Fruit fly (Drosophila melanogaster) whole organism, embryonic: Measurements from ENCODE around the gene stas.

Experiments
- Adf1 ChIP-seq: fragments of 200-800 bp; sonication (Bioruptor generic); IDR thresholded peaks from 2 replicates; pipeline ENCODE4 v1.3.6; 2022; ENCODE audit warnings: missing biosample characterization, missing genetic modification characterization
- Aef1 ChIP-seq: fragments of 200-800 bp; sonication (Bioruptor generic); IDR thresholded peaks from 3 replicates; pipeline ENCODE4 v1.3.6; 2022; ENCODE audit warnings: missing biosample characterization, missing genetic modification characterization
- BtbVII ChIP-seq: fragments of 200-800 bp; sonication (Bioruptor generic); optimal IDR thresholded peaks from 3 replicates; lab custom pipeline; 2017; ENCODE audit warnings: missing biosample characterization, mild to moderate bottlenecking, missing genetic modification characterization
- CG10959 ChIP-seq: fragments of 200-800 bp; sonication (Bioruptor generic); IDR thresholded peaks from 2 replicates; pipeline ENCODE4 v1.3.6; 2022; ENCODE audit warnings: missing biosample characterization, missing genetic modification characterization
- CG11247 ChIP-seq: fragments of 200-800 bp; sonication (Bioruptor generic); IDR thresholded peaks from 2 replicates; pipeline ENCODE4 v1.3.6; 2022; ENCODE audit warnings: missing biosample characterization, missing genetic modification characterization
- CG11696 ChIP-seq: fragments of 200-800 bp; sonication (Bioruptor generic); IDR thresholded peaks from 2 replicates; pipeline ENCODE4 v1.3.6; 2022; ENCODE audit warnings: missing biosample characterization, missing genetic modification characterization
- CG14710 ChIP-seq: fragments of 200-800 bp; sonication (Bioruptor generic); optimal IDR thresholded peaks from 3 replicates; lab custom pipeline; 2019; ENCODE audit warnings: missing biosample characterization, mild to moderate bottlenecking, missing genetic modification characterization, moderate library complexity
- CG16779 ChIP-seq: fragments of 200-800 bp; sonication (Bioruptor generic); IDR thresholded peaks from 2 replicates; pipeline ENCODE4 v1.3.6; 2022; ENCODE audit warnings: missing biosample characterization, missing genetic modification characterization
- CG16813 ChIP-seq: fragments of 200-800 bp; sonication (Bioruptor generic); IDR thresholded peaks from 3 replicates; pipeline ENCODE4 v1.3.6; 2022; ENCODE audit warnings: missing biosample characterization, missing genetic modification characterization; ENCODE audit not compliant: partially characterized antibody
- CG17359 ChIP-seq: fragments of 200-800 bp; sonication (Bioruptor generic); optimal IDR thresholded peaks from 3 replicates; lab custom pipeline; 2018; ENCODE audit warnings: missing biosample characterization, mild to moderate bottlenecking, missing genetic modification characterization, moderate library complexity
- CG17829 ChIP-seq: fragments of 200-800 bp; optimal IDR thresholded peaks from 2 replicates; lab custom pipeline; 2019; ENCODE audit warnings: missing biosample characterization, mild to moderate bottlenecking, missing genetic modification characterization, moderate library complexity
- CG4328 ChIP-seq: fragments of 200-800 bp; sonication (Bioruptor generic); optimal IDR thresholded peaks from 3 replicates; lab custom pipeline; 2017; ENCODE audit warnings: missing biosample characterization, missing genetic modification reagents, missing genetic modification characterization
- CG4360 ChIP-seq: fragments of 200-800 bp; sonication (Bioruptor generic); IDR thresholded peaks from 2 replicates; pipeline ENCODE4 v1.3.6; 2022; ENCODE audit warnings: missing biosample characterization, missing genetic modification characterization
- CG4617 ChIP-seq: fragments of 200-800 bp; sonication (Bioruptor generic); optimal IDR thresholded peaks from 3 replicates; lab custom pipeline; 2016; ENCODE audit warnings: missing biosample characterization, missing genetic modification characterization, borderline replicate concordance
- CG5953 ChIP-seq: fragments of 200-800 bp; sonication (Bioruptor generic); IDR thresholded peaks from 2 replicates; pipeline ENCODE4 v1.3.6; 2022; ENCODE audit warnings: missing biosample characterization, missing genetic modification characterization
- CG6689 ChIP-seq: fragments of 200-800 bp; sonication (Bioruptor generic); IDR thresholded peaks from 2 replicates; pipeline ENCODE4 v1.3.6; 2022; ENCODE audit warnings: missing biosample characterization, missing genetic modification characterization
- CG8388 ChIP-seq: fragments of 200-800 bp; sonication (Bioruptor generic); optimal IDR thresholded peaks from 2 replicates; lab custom pipeline; 2019; ENCODE audit warnings: missing biosample characterization, mild to moderate bottlenecking, missing genetic modification characterization, moderate library complexity
- CG8478 ChIP-seq: fragments of >200 bp; optimal IDR thresholded peaks from 2 replicates; lab custom pipeline; 2018
- CG9876 ChIP-seq: fragments of 200-800 bp; sonication (Bioruptor generic); optimal IDR thresholded peaks from 2 replicates; lab custom pipeline; 2016; ENCODE audit warnings: missing biosample characterization, missing genetic modification characterization
- D ChIP-seq, 2 experiments: fragments of 200-800 bp in 1 of 2; fragments of >200 bp in 1 of 2; sonication (Bioruptor generic) in 1 of 2; optimal IDR thresholded peaks; 2 replicates in 1 of 2; 3 replicates in 1 of 2; lab custom pipeline; 2017; ENCODE audit warnings: mild to moderate bottlenecking in 1 of 2, missing biosample characterization in 1 of 2, missing genetic modification characterization in 1 of 2, missing genetic modification reagents in 1 of 2
- Dek ChIP-seq: fragments of 200-800 bp; sonication (Bioruptor generic); optimal IDR thresholded peaks from 3 replicates; lab custom pipeline; 2019; ENCODE audit warnings: missing biosample characterization, mild to moderate bottlenecking, missing genetic modification characterization, moderate library complexity
- Hsf ChIP-seq: fragments of 200-800 bp; sonication (Bioruptor generic); optimal IDR thresholded peaks from 3 replicates; lab custom pipeline; 2016; ENCODE audit warnings: missing biosample characterization, missing genetic modification characterization
- Mad ChIP-seq: fragments of 200-800 bp; sonication (Bioruptor generic); optimal IDR thresholded peaks from 2 replicates; lab custom pipeline; 2016; ENCODE audit warnings: missing biosample characterization, missing genetic modification characterization
- Pdp1 ChIP-seq, 2 experiments: fragments of 200-800 bp; sonication (Bioruptor generic); optimal IDR thresholded peaks; 3 replicates each; lab custom pipeline; 2016; ENCODE audit warnings: missing biosample characterization in 2 of 2, missing genetic modification characterization in 2 of 2, mild to moderate bottlenecking in 1 of 2, moderate library complexity in 1 of 2
- Trl ChIP-seq, 3 experiments: fragments of >200 bp in 2 of 3; fragments of 200-800 bp in 1 of 3; sonication (Bioruptor generic) in 1 of 3; optimal IDR thresholded peaks; 2 replicates in 1 of 3; 3 replicates in 2 of 3; lab custom pipeline; 2016 to 2017; ENCODE audit warnings: missing biosample characterization in 1 of 3, missing genetic modification characterization in 1 of 3
- croc ChIP-seq: fragments of 200-800 bp; sonication (Bioruptor generic); conservative IDR thresholded peaks from 3 replicates; pipeline ENCODE4 v1.3.6; 2022; ENCODE audit warnings: missing biosample characterization, missing genetic modification characterization
- crol ChIP-seq: fragments of 200-800 bp; sonication (Bioruptor generic); IDR thresholded peaks from 2 replicates; pipeline ENCODE4 v1.3.6; 2022; ENCODE audit warnings: missing biosample characterization, missing genetic modification characterization
- danr ChIP-seq: fragments of 200-800 bp; sonication (Bioruptor generic); IDR thresholded peaks from 2 replicates; pipeline ENCODE4 v1.3.6; 2022; ENCODE audit warnings: missing biosample characterization, missing genetic modification characterization
- fu2 ChIP-seq: fragments of 200-800 bp; sonication (Bioruptor generic); optimal IDR thresholded peaks from 2 replicates; lab custom pipeline; 2016; ENCODE audit warnings: missing biosample characterization, missing genetic modification characterization
- hkb ChIP-seq, 2 experiments: fragments of 200-800 bp in 1 of 2; fragments of >200 bp in 1 of 2; sonication (Bioruptor generic) in 1 of 2; IDR thresholded peaks in 1 of 2; optimal IDR thresholded peaks in 1 of 2; 2 replicates each; pipeline versions ENCODE4 v1.3.6 to Lab custom; 2017 to 2022; ENCODE audit warnings: missing biosample characterization in 1 of 2, missing genetic modification characterization in 1 of 2
- kah ChIP-seq: fragments of 200-800 bp; sonication (Bioruptor generic); optimal IDR thresholded peaks from 2 replicates; lab custom pipeline; 2018; ENCODE audit warnings: missing biosample characterization, mild to moderate bottlenecking, missing genetic modification characterization
- lov ChIP-seq, 2 experiments: fragments of 200-800 bp in 1 of 2; fragments of >200 bp in 1 of 2; sonication (Bioruptor generic) in 1 of 2; IDR thresholded peaks in 1 of 2; optimal IDR thresholded peaks in 1 of 2; 2 replicates in 1 of 2; 3 replicates in 1 of 2; pipeline versions ENCODE4 v1.3.6 to Lab custom; 2017 to 2022; ENCODE audit warnings: missing biosample characterization in 1 of 2, missing genetic modification characterization in 1 of 2
- maf-S ChIP-seq: fragments of 200-800 bp; sonication (Bioruptor generic); optimal IDR thresholded peaks from 2 replicates; lab custom pipeline; 2016; ENCODE audit warnings: missing biosample characterization, missing genetic modification characterization
- oc ChIP-seq: fragments of 200-800 bp; sonication (Bioruptor generic); optimal IDR thresholded peaks from 2 replicates; lab custom pipeline; 2018; ENCODE audit warnings: missing biosample characterization, mild to moderate bottlenecking, missing genetic modification characterization, moderate library complexity
- pzg ChIP-seq: fragments of 200-800 bp; sonication (Bioruptor generic); optimal IDR thresholded peaks from 3 replicates; lab custom pipeline; 2018; ENCODE audit warnings: missing biosample characterization, mild to moderate bottlenecking, missing genetic modification characterization, moderate library complexity
- sd ChIP-seq: fragments of 200-800 bp; sonication (Bioruptor generic); optimal IDR thresholded peaks from 3 replicates; lab custom pipeline; 2018; ENCODE audit warnings: missing biosample characterization, mild to moderate bottlenecking, missing genetic modification characterization, moderate library complexity
- slp2 ChIP-seq: fragments of 200-800 bp; sonication (Bioruptor generic); optimal IDR thresholded peaks from 2 replicates; lab custom pipeline; 2016; ENCODE audit warnings: missing biosample characterization, missing genetic modification characterization
- sug ChIP-seq: fragments of 200-800 bp; optimal IDR thresholded peaks from 2 replicates; lab custom pipeline; 2019; ENCODE audit warnings: missing biosample characterization, mild to moderate bottlenecking, missing genetic modification characterization, moderate library complexity
- tap ChIP-seq: fragments of 200-800 bp; optimal IDR thresholded peaks from 3 replicates; lab custom pipeline; 2019; ENCODE audit warnings: missing biosample characterization, mild to moderate bottlenecking, missing genetic modification characterization, moderate library complexity
- trem ChIP-seq: fragments of 200-800 bp; optimal IDR thresholded peaks from 3 replicates; lab custom pipeline; 2019; ENCODE audit warnings: missing biosample characterization, mild to moderate bottlenecking, missing genetic modification characterization, moderate library complexity
- wek ChIP-seq: fragments of 200-800 bp; sonication (Bioruptor generic); optimal IDR thresholded peaks from 3 replicates; lab custom pipeline; 2018; ENCODE audit warnings: missing biosample characterization, mild to moderate bottlenecking, missing genetic modification characterization, moderate library complexity
- wor ChIP-seq: fragments of 200-800 bp; sonication (Bioruptor generic); IDR thresholded peaks from 2 replicates; pipeline ENCODE4 v1.3.6; 2022; ENCODE audit warnings: missing biosample characterization, missing genetic modification characterization
- yki ChIP-seq: fragments of >200 bp; optimal IDR thresholded peaks from 3 replicates; lab custom pipeline; 2018
- z ChIP-seq: fragments of 200-800 bp; sonication (Bioruptor generic); IDR thresholded peaks from 3 replicates; pipeline ENCODE4 v1.3.6; 2022; ENCODE audit warnings: missing biosample characterization, missing genetic modification characterization
- zfh1 ChIP-seq: fragments of 200-800 bp; sonication (Bioruptor generic); IDR thresholded peaks from 3 replicates; pipeline ENCODE4 v1.3.6; 2022; ENCODE audit warnings: missing biosample characterization, missing genetic modification characterization

The stas gene

dm6 chrX:17651998-17652738 is 24.5 kb upstream of the stas start, which contains the start of gene RhoGAPp190 (continued):
- TF ChIP-seq sd (tag; lab: Kevin White, UChicago): peak; percentile 72
- no peak for TF ChIP-seq kah (GFP tag; lab: Kevin White, UChicago)

dm6 chrX:17651216-17651997 is 23.7 kb upstream of the stas start:
- TF ChIP-seq Adf1 (GFP tag; lab: Robert Waterston, UW): 0 out of 2 replicates have a peak, but pooled peaks have one; percentile 21
- no peak for TF ChIP-seq slp2
- TF ChIP-seq Aef1 (GFP tag; lab: Robert Waterston, UW): no peak
- TF ChIP-seq trem (tag; lab: Kevin White, UChicago): no peak
- TF ChIP-seq Pdp1 (GFP tag; optimal IDR thresholded peaks at IDR 0.05; lab: Kevin White, UChicago): peak in 1 of 2 experiments; percentile 10
- no peak for TF ChIP-seq hkb (optimal IDR thresholded peaks at IDR 0.05; lab: Kevin White, UChicago)
- no peak for TF ChIP-seq hkb (GFP tag; IDR thresholded peaks at IDR 0.05; lab: Robert Waterston, UW)
- TF ChIP-seq oc: no peak
- TF ChIP-seq z (GFP tag; lab: Robert Waterston, UW): peak; percentile 80
- no peak for TF ChIP-seq CG11696 (GFP tag; lab: Robert Waterston, UW)
- TF ChIP-seq Dek (tag; lab: Kevin White, UChicago): no peak
- TF ChIP-seq CG9876: no peak
- TF ChIP-seq CG5953 (GFP tag; lab: Robert Waterston, UW): no peak
- no peak for TF ChIP-seq CG17829
- TF ChIP-seq wor (GFP tag; lab: Robert Waterston, UW): no peak
- TF ChIP-seq CG8388: no peak
- TF ChIP-seq CG4617 (GFP tag; lab: Kevin White, UChicago): no peak
- no peak for TF ChIP-seq CG6689
- no peak for TF ChIP-seq Hsf
- TF ChIP-seq sug (tag; lab: Kevin White, UChicago): no peak
- no peak for TF ChIP-seq CG16813 (GFP tag; lab: Robert Waterston, UW)
- TF ChIP-seq zfh1 (GFP tag; lab: Robert Waterston, UW): no peak
- no peak for TF ChIP-seq pzg (GFP tag; lab: Kevin White, UChicago)
- no peak for TF ChIP-seq CG17359 (tag; lab: Kevin White, UChicago)
- no peak for TF ChIP-seq CG8478
- TF ChIP-seq Mad: no peak
- TF ChIP-seq croc (GFP tag; lab: Robert Waterston, UW): no peak
- no peak for TF ChIP-seq CG10959 (GFP tag; lab: Robert Waterston, UW)
- TF ChIP-seq crol (GFP tag; lab: Robert Waterston, UW): no peak
- peak; percentile 58 for TF ChIP-seq yki (lab: Kevin White, UChicago)
- TF ChIP-seq fu2 (GFP tag; lab: Kevin White, UChicago): no peak
- no peak for TF ChIP-seq CG11247 (GFP tag; lab: Robert Waterston, UW)
- TF ChIP-seq CG16779: no peak
- TF ChIP-seq CG4360: peak; percentile 96
- TF ChIP-seq Trl (optimal IDR thresholded peaks at IDR 0.05; lab: Kevin White, UChicago): peak; percentile 57 to 89
- no peak for TF ChIP-seq Trl (GFP tag; optimal IDR thresholded peaks at IDR 0.05; lab: Kevin White, UChicago)
- no peak for TF ChIP-seq CG14710
- no peak for TF ChIP-seq tap (tag; lab: Kevin White, UChicago)
- TF ChIP-seq BtbVII (GFP tag; lab: Kevin White, UChicago): no peak
- no peak for TF ChIP-seq wek (GFP tag; lab: Kevin White, UChicago)
- no peak for TF ChIP-seq lov (optimal IDR thresholded peaks at IDR 0.05; lab: Kevin White, UChicago)
- no peak for TF ChIP-seq lov (GFP tag; IDR thresholded peaks at IDR 0.05; lab: Robert Waterston, UW)
- no peak for TF ChIP-seq maf-S (GFP tag; lab: Kevin White, UChicago)
- TF ChIP-seq danr: no peak
- TF ChIP-seq D (optimal IDR thresholded peaks at IDR 0.05; lab: Kevin White, UChicago): no peak
- TF ChIP-seq D (GFP tag; optimal IDR thresholded peaks at IDR 0.05; lab: Kevin White, UChicago): no peak
- no peak for TF ChIP-seq CG4328
